Fruit fly (Drosophila melanogaster) whole organism, embryonic: ENCODE results near the gene CG14961.
A peak's percentile ranks its signal among the peaks of the same experiment; 100 is the strongest.

ENCODE experiments used
- ATbp ChIP-seq: fragments of 200-800 bp; sonication (Bioruptor generic); optimal IDR thresholded peaks from 2 replicates; lab custom pipeline; 2017; ENCODE audit warnings: missing biosample characterization, mild to moderate bottlenecking, missing genetic modification characterization, missing genetic modification reagents
- Awh ChIP-seq: fragments of 200-800 bp; sonication (Bioruptor generic); IDR thresholded peaks from 2 replicates; pipeline ENCODE4, ENCODE4 v1.3.6; 2022; ENCODE audit warnings: missing biosample characterization, missing genetic modification characterization
- CG10431 ChIP-seq: fragments of 200-800 bp; sonication (Bioruptor generic); optimal IDR thresholded peaks from 3 replicates; lab custom pipeline; 2018; ENCODE audit warnings: missing biosample characterization, mild to moderate bottlenecking, missing genetic modification characterization
- CG10565 ChIP-seq: fragments of 200-800 bp; sonication (Bioruptor generic); optimal IDR thresholded peaks from 3 replicates; lab custom pipeline; 2016; ENCODE audit warnings: missing biosample characterization, mild to moderate bottlenecking, missing genetic modification characterization
- CG11504 ChIP-seq: fragments of 200-800 bp; sonication (Bioruptor generic); optimal IDR thresholded peaks from 3 replicates; lab custom pipeline; 2019; ENCODE audit warnings: missing biosample characterization, mild to moderate bottlenecking, missing genetic modification characterization, moderate library complexity
- CG14014 ChIP-seq: fragments of 200-800 bp; sonication (Bioruptor generic); IDR thresholded peaks from 2 replicates; pipeline ENCODE4 v1.3.6; 2022; ENCODE audit warnings: missing biosample characterization, missing genetic modification characterization
- CG15514 ChIP-seq: fragments of 200-800 bp; sonication (Bioruptor generic); optimal IDR thresholded peaks from 3 replicates; lab custom pipeline; 2017; ENCODE audit warnings: missing biosample characterization, missing genetic modification characterization, mild to moderate bottlenecking, moderate library complexity, missing genetic modification reagents
- CG1602 ChIP-seq: fragments of 200-800 bp; sonication (Bioruptor generic); optimal IDR thresholded peaks from 3 replicates; lab custom pipeline; 2016; ENCODE audit warnings: missing biosample characterization, missing genetic modification characterization
- CG1603 ChIP-seq: fragments of 200-800 bp; sonication (Bioruptor generic); optimal IDR thresholded peaks from 2 replicates; lab custom pipeline; 2019; ENCODE audit warnings: missing biosample characterization, mild to moderate bottlenecking, missing genetic modification characterization, moderate library complexity
- CG16779 ChIP-seq: fragments of 200-800 bp; sonication (Bioruptor generic); IDR thresholded peaks from 2 replicates; pipeline ENCODE4 v1.3.6; 2022; ENCODE audit warnings: missing biosample characterization, missing genetic modification characterization
- CG17612 ChIP-seq: fragments of 200-800 bp; sonication (Bioruptor generic); IDR thresholded peaks from 2 replicates; pipeline ENCODE4 v1.3.6; 2022; ENCODE audit warnings: missing biosample characterization, missing genetic modification characterization
- CG17829 ChIP-seq: fragments of 200-800 bp; optimal IDR thresholded peaks from 2 replicates; lab custom pipeline; 2019; ENCODE audit warnings: missing biosample characterization, mild to moderate bottlenecking, missing genetic modification characterization, moderate library complexity
- CG2120 ChIP-seq: fragments of 200-800 bp; sonication (Bioruptor generic); optimal IDR thresholded peaks from 3 replicates; lab custom pipeline; 2016; ENCODE audit warnings: missing biosample characterization, missing genetic modification characterization
- CG2875 ChIP-seq: fragments of 200-800 bp; sonication (Bioruptor generic); optimal IDR thresholded peaks from 2 replicates; lab custom pipeline; 2017; ENCODE audit warnings: missing biosample characterization, mild to moderate bottlenecking, missing genetic modification characterization, missing genetic modification reagents
- CG31388 ChIP-seq: fragments of 200-800 bp; sonication (Bioruptor generic); optimal IDR thresholded peaks from 2 replicates; lab custom pipeline; 2016; ENCODE audit warnings: missing biosample characterization, missing genetic modification characterization
- CG31441 ChIP-seq: fragments of 200-800 bp; sonication (Bioruptor generic); IDR thresholded peaks from 2 replicates; pipeline ENCODE4 v1.3.6; 2022; ENCODE audit warnings: missing biosample characterization, missing genetic modification characterization
- CG33557 ChIP-seq: fragments of 200-800 bp; sonication (Bioruptor generic); optimal IDR thresholded peaks from 2 replicates; lab custom pipeline; 2019; ENCODE audit warnings: missing biosample characterization, mild to moderate bottlenecking, missing genetic modification characterization, moderate library complexity
- CG3847 ChIP-seq: fragments of 200-800 bp; sonication (Bioruptor generic); IDR thresholded peaks from 2 replicates; pipeline ENCODE4 v1.3.6; 2022; ENCODE audit warnings: missing biosample characterization, missing genetic modification characterization
- CG5953 ChIP-seq: fragments of 200-800 bp; sonication (Bioruptor generic); IDR thresholded peaks from 2 replicates; pipeline ENCODE4 v1.3.6; 2022; ENCODE audit warnings: missing biosample characterization, missing genetic modification characterization
- CG7357 ChIP-seq: fragments of 200-800 bp; sonication (Bioruptor generic); IDR thresholded peaks from 3 replicates; pipeline ENCODE4 v1.3.6; 2022; ENCODE audit warnings: missing biosample characterization, missing genetic modification characterization
- CG7372 ChIP-seq: fragments of 200-800 bp; sonication (Bioruptor generic); IDR thresholded peaks from 2 replicates; pipeline ENCODE4 v1.3.6; 2022; ENCODE audit warnings: missing biosample characterization, missing genetic modification characterization
- Dek ChIP-seq: fragments of 200-800 bp; sonication (Bioruptor generic); optimal IDR thresholded peaks from 3 replicates; lab custom pipeline; 2019; ENCODE audit warnings: missing biosample characterization, mild to moderate bottlenecking, missing genetic modification characterization, moderate library complexity
- Ets97D ChIP-seq: fragments of 200-800 bp; sonication (Bioruptor generic); optimal IDR thresholded peaks from 3 replicates; lab custom pipeline; 2016; ENCODE audit warnings: missing biosample characterization, missing genetic modification characterization
- H15 ChIP-seq: fragments of 200-800 bp; sonication (Bioruptor generic); IDR thresholded peaks from 3 replicates; pipeline ENCODE4 v1.3.6; 2022; ENCODE audit warnings: missing biosample characterization, missing genetic modification characterization
- Lhr ChIP-seq: fragments of 200-800 bp; sonication (Bioruptor generic); optimal IDR thresholded peaks from 3 replicates; lab custom pipeline; 2017; ENCODE audit warnings: mild to moderate bottlenecking, missing biosample characterization, missing genetic modification reagents, missing genetic modification characterization
- Mrtf ChIP-seq: fragments of 200-800 bp; sonication (Bioruptor generic); IDR thresholded peaks from 3 replicates; pipeline ENCODE4 v1.3.6; 2022; ENCODE audit warnings: missing biosample characterization, missing genetic modification characterization
- Sin3A ChIP-seq: fragments of >200 bp; optimal IDR thresholded peaks from 2 replicates; lab custom pipeline; 2018
- Taf1 ChIP-seq: fragments of 200-800 bp; sonication (Bioruptor generic); IDR thresholded peaks from 2 replicates; pipeline ENCODE4 v1.3.6; 2022; ENCODE audit warnings: missing biosample characterization, missing genetic modification characterization
- Xrp1 ChIP-seq: fragments of 200-800 bp; sonication (Bioruptor generic); IDR thresholded peaks from 2 replicates; pipeline ENCODE4 v1.3.6; 2022; ENCODE audit warnings: missing biosample characterization, missing genetic modification characterization
- bowl ChIP-seq: fragments of 200-800 bp; sonication (Bioruptor generic); IDR thresholded peaks from 2 replicates; pipeline ENCODE4 v1.3.6; 2022; ENCODE audit warnings: missing biosample characterization, missing genetic modification characterization
- bsh ChIP-seq, 2 experiments: fragments of 200-800 bp; sonication (Bioruptor generic); optimal IDR thresholded peaks; 2 replicates each; lab custom pipeline; 2017 to 2018; ENCODE audit warnings: mild to moderate bottlenecking in 2 of 2, missing biosample characterization in 2 of 2, missing genetic modification characterization in 2 of 2, moderate library complexity in 1 of 2
- crol ChIP-seq: fragments of 200-800 bp; sonication (Bioruptor generic); IDR thresholded peaks from 2 replicates; pipeline ENCODE4 v1.3.6; 2022; ENCODE audit warnings: missing biosample characterization, missing genetic modification characterization
- dmrt11E ChIP-seq: fragments of 200-800 bp; sonication (Bioruptor generic); optimal IDR thresholded peaks from 3 replicates; lab custom pipeline; 2018; ENCODE audit warnings: missing biosample characterization, mild to moderate bottlenecking, missing genetic modification characterization, moderate library complexity
- dysf ChIP-seq: fragments of 200-800 bp; sonication (Bioruptor generic); IDR thresholded peaks from 3 replicates; pipeline ENCODE4 v1.3.6; 2022; ENCODE audit warnings: missing biosample characterization, missing genetic modification characterization
- esg ChIP-seq: fragments of 200-800 bp; sonication (Bioruptor generic); conservative IDR thresholded peaks from 2 replicates; pipeline ENCODE4 v1.3.6; 2022; ENCODE audit warnings: missing biosample characterization, missing genetic modification characterization
- hb ChIP-seq: fragments of 200-800 bp; sonication (Bioruptor generic); IDR thresholded peaks from 3 replicates; pipeline ENCODE4 v1.3.6; 2022; ENCODE audit warnings: missing biosample characterization, missing genetic modification characterization; ENCODE audit not compliant: partially characterized antibody
- hkb ChIP-seq, 2 experiments: fragments of 200-800 bp in 1 of 2; fragments of >200 bp in 1 of 2; sonication (Bioruptor generic) in 1 of 2; IDR thresholded peaks in 1 of 2; optimal IDR thresholded peaks in 1 of 2; 2 replicates each; pipeline versions ENCODE4 v1.3.6 to Lab custom; 2017 to 2022; ENCODE audit warnings: missing biosample characterization in 1 of 2, missing genetic modification characterization in 1 of 2
- klu ChIP-seq: fragments of 200-800 bp; sonication (Bioruptor generic); IDR thresholded peaks from 2 replicates; pipeline ENCODE4 v1.3.6; 2022; ENCODE audit warnings: missing biosample characterization, missing genetic modification characterization
- lmd ChIP-seq: fragments of 200-800 bp; sonication (Bioruptor generic); IDR thresholded peaks from 2 replicates; pipeline ENCODE4 v1.3.6; 2022; ENCODE audit warnings: missing biosample characterization, missing genetic modification characterization
- nerfin-2 ChIP-seq: fragments of 200-800 bp; sonication (Bioruptor generic); IDR thresholded peaks from 2 replicates; pipeline ENCODE4 v1.3.6; 2022; ENCODE audit warnings: missing biosample characterization, missing genetic modification characterization; ENCODE audit not compliant: partially characterized antibody
- nmo ChIP-seq: fragments of 200-800 bp; sonication (Bioruptor generic); optimal IDR thresholded peaks from 2 replicates; lab custom pipeline; 2018; ENCODE audit warnings: missing biosample characterization, mild to moderate bottlenecking, missing genetic modification characterization, moderate library complexity
- oc ChIP-seq: fragments of 200-800 bp; sonication (Bioruptor generic); optimal IDR thresholded peaks from 2 replicates; lab custom pipeline; 2018; ENCODE audit warnings: missing biosample characterization, mild to moderate bottlenecking, missing genetic modification characterization, moderate library complexity
- pita ChIP-seq: fragments of 200-800 bp; sonication (Bioruptor generic); optimal IDR thresholded peaks from 2 replicates; lab custom pipeline; 2017; ENCODE audit warnings: missing biosample characterization, mild to moderate bottlenecking, missing genetic modification characterization
- ro ChIP-seq: fragments of 200-800 bp; sonication (Bioruptor generic); IDR thresholded peaks from 2 replicates; pipeline ENCODE4 v1.3.6; 2022; ENCODE audit warnings: missing biosample characterization, missing genetic modification characterization
- row ChIP-seq: fragments of 200-800 bp; sonication (Bioruptor generic); IDR thresholded peaks from 3 replicates; pipeline ENCODE4 v1.3.6; 2022; ENCODE audit warnings: missing biosample characterization, missing genetic modification characterization
- seq ChIP-seq: fragments of 200-800 bp; sonication (Bioruptor generic); IDR thresholded peaks from 2 replicates; pipeline ENCODE4 v1.3.6; 2022; ENCODE audit warnings: missing biosample characterization, missing genetic modification characterization
- sisA ChIP-seq: fragments of 200-800 bp; sonication (Bioruptor generic); IDR thresholded peaks from 2 replicates; pipeline ENCODE4 v1.3.6; 2022; ENCODE audit warnings: missing biosample characterization, missing genetic modification characterization
- tap ChIP-seq: fragments of 200-800 bp; optimal IDR thresholded peaks from 3 replicates; lab custom pipeline; 2019; ENCODE audit warnings: missing biosample characterization, mild to moderate bottlenecking, missing genetic modification characterization, moderate library complexity
- zfh1 ChIP-seq: fragments of 200-800 bp; sonication (Bioruptor generic); IDR thresholded peaks from 3 replicates; pipeline ENCODE4 v1.3.6; 2022; ENCODE audit warnings: missing biosample characterization, missing genetic modification characterization

CG14961 gene

dm6 chr3L:3381869-3382488 lies 52.1 kb downstream of the CG14961 start (continued):
- peak; percentile 55; the same call in 1 of the 2 replicates for TF ChIP-seq Awh (GFP tag; lab: Robert Waterston, UW)
- peak; percentile 51; the same call in 1 of the 3 replicates for TF ChIP-seq CG7357
- peak; percentile 43; the same call in 2 of the 3 replicates for TF ChIP-seq row (GFP tag; lab: Robert Waterston, UW)
- peak; percentile 69 for TF ChIP-seq sisA (GFP tag; lab: Robert Waterston, UW)
- TF ChIP-seq CG31441 (GFP tag; lab: Robert Waterston, UW): peak; percentile 40; the same call in 1 of the 2 replicates
- peak; percentile 12 for TF ChIP-seq CG1602 (GFP tag; lab: Kevin White, UChicago)
- TF ChIP-seq Lhr (GFP tag; lab: Kevin White, UChicago): no peak
- peak; percentile 47 for TF ChIP-seq Dek
- TF ChIP-seq pita (GFP tag; lab: Kevin White, UChicago): no peak
- peak; percentile 6 for TF ChIP-seq tap (tag; lab: Kevin White, UChicago)
- 0 out of 2 replicates have a peak, but pooled peaks have one; percentile 18 for TF ChIP-seq CG7372
- TF ChIP-seq Mrtf (GFP tag; lab: Robert Waterston, UW): no peak
- peak; percentile 21 for TF ChIP-seq nmo
- no peak for TF ChIP-seq hb (GFP tag; lab: Robert Waterston, UW)
- TF ChIP-seq dmrt11E (tag; lab: Kevin White, UChicago): no peak
- TF ChIP-seq Sin3A: no peak
- peak; percentile 63 for TF ChIP-seq esg
- TF ChIP-seq nerfin-2 (GFP tag; lab: Robert Waterston, UW): no peak
- TF ChIP-seq CG1603 (tag; lab: Kevin White, UChicago): peak; percentile 63
- TF ChIP-seq Taf1 (GFP tag; lab: Robert Waterston, UW): 0 out of 2 replicates have a peak, but pooled peaks have one; percentile 43
- TF ChIP-seq CG5953: peak; percentile 31; the same call in 1 of the 2 replicates
- no peak for TF ChIP-seq CG31388 (GFP tag; lab: Kevin White, UChicago)
- TF ChIP-seq CG14014 (GFP tag; lab: Robert Waterston, UW): peak; percentile 79
- peak; percentile 51; the same call in 1 of the 3 replicates for TF ChIP-seq H15 (GFP tag; lab: Robert Waterston, UW)
- no peak for TF ChIP-seq CG10565
- peak; percentile 75 for TF ChIP-seq lmd
- TF ChIP-seq Ets97D (GFP tag; lab: Kevin White, UChicago): no peak
- TF ChIP-seq hkb (optimal IDR thresholded peaks at IDR 0.05; lab: Kevin White, UChicago): no peak
- TF ChIP-seq hkb (GFP tag; IDR thresholded peaks at IDR 0.05; lab: Robert Waterston, UW): peak; percentile 52
- TF ChIP-seq CG3847 (GFP tag; lab: Robert Waterston, UW): peak; percentile 72
- peak; percentile 50 for TF ChIP-seq Xrp1 (GFP tag; lab: Robert Waterston, UW)
- peak; percentile 13 for TF ChIP-seq ATbp
- no peak for TF ChIP-seq CG33557
- TF ChIP-seq CG2120 (GFP tag; lab: Kevin White, UChicago): peak; percentile 23
- no peak for TF ChIP-seq bowl (GFP tag; lab: Robert Waterston, UW)
- peak; percentile 64; the same call in 2 of the 3 replicates for TF ChIP-seq zfh1 (GFP tag; lab: Robert Waterston, UW)
- TF ChIP-seq bsh (GFP tag; optimal IDR thresholded peaks at IDR 0.05; lab: Kevin White, UChicago): peak in 1 of 2 experiments; percentile 48
- no peak for TF ChIP-seq CG17829 (tag; lab: Kevin White, UChicago)
- TF ChIP-seq crol (GFP tag; lab: Robert Waterston, UW): no peak
- peak; percentile 37 for TF ChIP-seq oc (tag; lab: Kevin White, UChicago)
- TF ChIP-seq CG15514 (GFP tag; lab: Kevin White, UChicago): peak; percentile 31
- TF ChIP-seq dysf: peak; percentile 76
- TF ChIP-seq klu: 0 out of 2 replicates have a peak, but pooled peaks have one; percentile 8
- TF ChIP-seq CG16779: no peak
- no peak for TF ChIP-seq CG10431 (GFP tag; lab: Kevin White, UChicago)
- peak; percentile 54 for TF ChIP-seq CG11504 (tag; lab: Kevin White, UChicago)
- TF ChIP-seq ro (GFP tag; lab: Robert Waterston, UW): no peak
- TF ChIP-seq CG17612 (GFP tag; lab: Robert Waterston, UW): 0 out of 2 replicates have a peak, but pooled peaks have one; percentile 41
- peak; percentile 23; the same call in 1 of the 2 replicates for TF ChIP-seq seq
- no peak for TF ChIP-seq CG2875 (GFP tag; lab: Kevin White, UChicago)
